Fruit fly (Drosophila melanogaster): ENCODE results near the gene CG16789.

The CG16789 gene

dm6 chr3R:9598099-9598498, 32.1 kb downstream of the CG16789 start:
- TF ChIP-seq CG17801 (GFP tag; optimal IDR thresholded peaks at IDR 0.05; ENCODE audit: partially characterized antibody) = no peak

dm6 chr3R:9600558-9600959, 34.6 kb downstream of the CG16789 start:
- TF ChIP-seq CG17801 (GFP tag; optimal IDR thresholded peaks at IDR 0.05; ENCODE audit: partially characterized antibody) = peak; percentile 74

dm6 chr3R:9601949-9602348, 36.0 kb downstream of the CG16789 start:
- TF ChIP-seq CG17801 (GFP tag; optimal IDR thresholded peaks at IDR 0.05; ENCODE audit: partially characterized antibody) = peak; percentile 40

dm6 chr3R:9603022-9603942, 37.3 kb downstream of the CG16789 start:
- no peak for TF ChIP-seq CG17801 (GFP tag; optimal IDR thresholded peaks at IDR 0.05; ENCODE audit: partially characterized antibody)

dm6 chr3R:9604445-9605020, 38.5 kb downstream of the CG16789 start:
- TF ChIP-seq CG17801 (GFP tag; optimal IDR thresholded peaks at IDR 0.05; ENCODE audit: partially characterized antibody) = no peak

- no peak for TF ChIP-seq CG17801 (GFP tag; optimal IDR thresholded peaks at IDR 0.05; ENCODE audit: partially characterized antibody)
Observed at dm6 chr3R:9605084-9605483, 39.1 kb downstream of the CG16789 start.

dm6 chr3R:9606913-9607804, 41.2 kb downstream of the CG16789 start:
- no peak for TF ChIP-seq CG17801 (GFP tag; optimal IDR thresholded peaks at IDR 0.05; ENCODE audit: partially characterized antibody)

dm6 chr3R:9608206-9608605, 42.2 kb downstream of the CG16789 start:
- TF ChIP-seq CG17801 (GFP tag; optimal IDR thresholded peaks at IDR 0.05; ENCODE audit: partially characterized antibody) = no peak

dm6 chr3R:9612217-9612616, 46.2 kb downstream of the CG16789 start:
- TF ChIP-seq CG17801 (GFP tag; optimal IDR thresholded peaks at IDR 0.05; ENCODE audit: partially characterized antibody) = no peak

- TF ChIP-seq CG17801 (GFP tag; optimal IDR thresholded peaks at IDR 0.05; ENCODE audit: partially characterized antibody) = no peak
Observed at dm6 chr3R:9613124-9613523, 47.1 kb downstream of the CG16789 start.

dm6 chr3R:9618331-9618730, 52.3 kb downstream of the CG16789 start:
- TF ChIP-seq CG17801 (GFP tag; optimal IDR thresholded peaks at IDR 0.05; ENCODE audit: partially characterized antibody) = peak; percentile 85

Measured in ovary, adult (tissue).